Fruit fly (Drosophila melanogaster) whole organism, embryonic: ENCODE results near the gene CG9674.

ENCODE experiments used
- Aef1 ChIP-seq: fragments of 200-800 bp; sonication (Bioruptor generic); IDR thresholded peaks from 3 replicates; pipeline ENCODE4 v1.3.6; 2022; ENCODE audit warnings: missing biosample characterization, missing genetic modification characterization
- CG33213 ChIP-seq: fragments of 200-800 bp; sonication (Bioruptor generic); optimal IDR thresholded peaks from 3 replicates; lab custom pipeline; 2016; ENCODE audit warnings: missing biosample characterization, missing genetic modification characterization
- CG3995 ChIP-seq: fragments of 200-800 bp; sonication (Bioruptor generic); optimal IDR thresholded peaks from 3 replicates; lab custom pipeline; 2016; ENCODE audit warnings: missing biosample characterization, missing genetic modification characterization
- Lpt ChIP-seq: fragments of >200 bp; optimal IDR thresholded peaks from 2 replicates; lab custom pipeline; 2018; ENCODE audit warnings: missing biosample characterization, missing genetic modification characterization
- jigr1 ChIP-seq: fragments of 200-800 bp; sonication (Bioruptor generic); IDR thresholded peaks from 3 replicates; pipeline ENCODE4 v1.3.6; 2022; ENCODE audit warnings: missing biosample characterization, missing genetic modification characterization
- slou ChIP-seq: fragments of 200-800 bp; sonication (Bioruptor generic); optimal IDR thresholded peaks from 3 replicates; lab custom pipeline; 2016; ENCODE audit warnings: missing biosample characterization, missing genetic modification characterization

DNA sequence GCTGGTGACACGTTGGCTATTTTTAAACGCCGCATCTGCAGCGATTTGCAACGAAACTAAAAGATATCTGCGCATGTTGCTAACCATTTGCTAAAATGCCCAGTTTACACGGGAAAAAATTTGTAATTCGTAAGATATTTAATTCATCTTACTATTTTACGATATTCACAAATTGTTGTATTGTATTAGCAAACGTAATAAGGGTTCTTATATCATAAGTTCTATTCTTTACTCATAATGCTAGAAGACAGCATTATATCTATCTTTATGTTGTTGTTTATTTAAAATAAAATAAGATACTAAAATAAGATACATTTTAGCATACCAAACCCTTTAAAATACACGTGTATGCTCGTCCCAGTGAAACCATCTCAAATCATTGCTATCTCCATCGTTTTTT is 48.0 kb downstream of the CG9674 start:
- TF ChIP-seq jigr1 (GFP tag; lab: Robert Waterston, UW) (no peak), Lpt (GFP tag; lab: Kevin White, UChicago) (no peak), Aef1 (GFP tag; lab: Robert Waterston, UW) (no peak), slou (GFP tag; lab: Kevin White, UChicago) (no peak), CG33213 (no peak), CG3995 (GFP tag; lab: Kevin White, UChicago) (no peak)
